Worm (Caenorhabditis elegans): ENCODE measurements around the gene Y47D7A.18.
A peak's percentile ranks its signal among the peaks of the same experiment; 100 is the strongest.

Y47D7A.18 gene

DNA sequence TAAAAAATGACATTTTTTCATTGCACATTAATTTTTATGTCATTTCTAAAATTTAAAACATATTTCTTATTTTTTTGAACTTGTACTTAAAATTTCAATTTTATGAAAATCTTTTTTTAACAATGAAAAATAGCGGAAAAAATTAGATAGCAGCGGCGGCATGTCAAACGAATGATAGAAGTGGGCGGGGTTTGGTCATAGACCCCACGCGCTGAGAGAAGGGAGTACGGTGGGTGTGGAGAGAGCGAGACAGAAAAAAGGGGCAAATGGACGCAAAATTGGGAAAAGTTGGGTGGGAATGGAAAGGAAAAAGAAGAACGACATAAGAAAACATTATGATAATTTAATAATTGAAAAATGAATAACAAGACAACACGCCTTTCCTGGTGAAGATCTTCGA is 28.7 kb downstream of the Y47D7A.18 start:
- TF ChIP-seq hlh-30 (tag; optimal IDR thresholded peaks at IDR 0.05; ENCODE audit: insufficient read depth): no peak
- TF ChIP-seq Y75B8A.6 (GFP tag; IDR thresholded peaks at IDR 0.05): no peak
- TF ChIP-seq D1046.2 (GFP tag; IDR thresholded peaks at IDR 0.05): no peak
- no peak for TF ChIP-seq jun-1 (tag; optimal IDR thresholded peaks at IDR 0.05)
- TF ChIP-seq ztf-11 (tag; optimal IDR thresholded peaks at IDR 0.05): no peak

DNA sequence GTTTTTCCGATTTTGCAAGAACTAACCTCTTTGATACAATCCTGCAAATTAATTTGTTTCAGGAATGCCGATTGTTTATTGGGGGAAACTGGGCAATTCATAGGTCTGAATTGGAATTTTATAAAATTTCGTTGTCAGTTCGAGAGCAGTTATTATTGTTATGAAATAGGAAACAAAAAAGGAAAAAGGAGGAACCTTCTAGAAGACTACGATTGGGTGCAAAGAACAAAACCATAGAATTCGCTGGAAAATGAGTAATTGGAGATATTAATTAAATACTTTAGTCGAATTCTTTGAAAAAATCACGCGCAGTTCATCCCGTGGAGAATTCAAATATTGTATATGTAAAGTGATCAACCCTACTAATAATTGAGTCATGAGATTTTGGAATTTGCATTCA is 29.2 kb downstream of the Y47D7A.18 start, which contains the start of gene F13A2.9:
Gene F13A2.9 (minus strand): TSS at position 101 of the 400 bp plus-strand sequence.
- TF ChIP-seq mdl-1 (tag; optimal IDR thresholded peaks at IDR 0.05): no peak
- no peak for TF ChIP-seq nhr-237 (tag; optimal IDR thresholded peaks at IDR 0.05)
- TF ChIP-seq egl-27 (tag; optimal IDR thresholded peaks at IDR 0.05): no peak
- no peak for TF ChIP-seq dpl-1 (GFP tag; optimal IDR thresholded peaks at IDR 0.05)
- TF ChIP-seq R02D3.7 (tag; optimal IDR thresholded peaks at IDR 0.05): no peak
- TF ChIP-seq arid-1 (GFP tag; conservative IDR thresholded peaks at IDR 0.05): no peak
- no peak for TF ChIP-seq nhr-25 (tag; optimal IDR thresholded peaks at IDR 0.05; ENCODE audit: borderline replicate concordance, insufficient read depth)
- no peak for TF ChIP-seq vab-7 (GFP tag; IDR thresholded peaks at IDR 0.05)
- TF ChIP-seq ama-1 (optimal IDR thresholded peaks at IDR 0.05): no peak
- no peak for TF ChIP-seq nhr-11 (tag; optimal IDR thresholded peaks at IDR 0.05)
- TF ChIP-seq ceh-32 (tag; optimal IDR thresholded peaks at IDR 0.05; ENCODE audit: poor library complexity): no peak
- no peak for TF ChIP-seq hlh-11 (tag; optimal IDR thresholded peaks at IDR 0.05)
- no peak for TF ChIP-seq dmd-8 (GFP tag; IDR thresholded peaks at IDR 0.05)
- TF ChIP-seq T20F7.1 (GFP tag; optimal IDR thresholded peaks at IDR 0.05): no peak

DNA sequence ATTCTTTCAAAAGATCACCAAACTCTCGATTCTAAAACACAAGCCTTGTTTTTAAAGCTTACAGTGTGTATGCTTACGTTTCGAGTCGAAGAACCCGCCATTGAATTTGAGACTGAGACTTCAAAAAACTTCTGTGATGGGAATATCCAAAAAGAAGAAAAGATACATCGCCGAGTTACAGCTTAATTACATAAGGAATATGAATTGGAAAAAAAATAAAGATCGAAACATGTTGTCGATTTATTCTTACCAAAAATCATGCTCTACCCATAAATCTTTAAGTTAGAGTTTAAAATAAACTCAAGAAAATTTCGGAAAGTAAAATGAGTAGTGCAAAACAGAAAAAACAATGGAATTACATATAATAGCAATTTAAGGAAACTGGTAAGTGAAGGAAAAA is 30.4 kb downstream of the Y47D7A.18 start, which contains the start of gene F13A2.10:
Gene F13A2.10 (minus strand): TSS at position 101 of the 400 bp plus-strand sequence.
- no peak for TF ChIP-seq unc-130 (GFP tag; optimal IDR thresholded peaks at IDR 0.05)
- peak; percentile 34 for TF ChIP-seq aha-1 (tag)

DNA sequence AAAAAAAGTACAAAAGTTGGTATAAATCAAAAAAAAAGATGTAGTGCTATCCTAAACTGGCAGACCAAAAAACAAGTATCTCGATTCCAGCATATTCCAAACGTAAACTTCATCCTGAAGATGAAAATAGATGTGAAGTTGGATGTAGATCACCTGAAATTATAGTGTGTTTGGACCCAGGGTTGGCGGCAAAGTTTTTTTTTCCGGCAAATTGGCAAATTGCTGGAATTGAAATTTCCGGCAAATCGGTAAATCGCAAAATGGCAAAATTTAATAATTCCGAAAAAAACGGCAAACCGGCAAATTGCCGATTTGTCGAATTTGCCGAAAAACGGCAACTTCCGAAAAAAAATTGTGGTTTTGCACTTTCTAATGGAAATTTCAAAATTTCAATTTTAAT is 32.1 kb downstream of the Y47D7A.18 start, which contains the start of gene F13A2.2:
Gene F13A2.2 (minus strand): TSS at position 101 of the 400 bp plus-strand sequence.
- TF ChIP-seq daf-16 (GFP tag; optimal IDR thresholded peaks at IDR 0.05): no peak
- TF ChIP-seq daf-16 (tag; optimal IDR thresholded peaks at IDR 0.05): no peak

DNA sequence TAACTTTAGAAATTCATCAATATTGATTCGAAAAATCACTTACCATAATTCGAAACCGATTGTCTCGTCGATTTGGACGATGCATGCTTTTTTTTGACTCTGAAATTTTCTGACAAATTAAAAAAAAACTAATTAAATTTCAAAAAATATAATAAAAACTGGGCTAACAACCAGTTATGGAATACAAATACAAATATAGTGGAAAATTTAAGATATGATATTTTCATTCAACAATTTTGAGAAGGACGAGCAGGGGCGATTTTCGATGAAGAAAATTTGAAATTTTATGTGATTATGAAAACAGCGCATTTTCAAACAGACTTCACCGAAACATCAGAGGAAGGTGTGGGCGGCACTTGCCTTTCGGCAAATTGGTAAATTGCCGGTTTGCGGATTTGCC is 34.3 kb downstream of the Y47D7A.18 start, which contains the start of gene F13A2.1:
Gene F13A2.1 (minus strand): TSS at position 101 of the 400 bp plus-strand sequence.
- no peak for TF ChIP-seq daf-19 (GFP tag; conservative IDR thresholded peaks at IDR 0.05)
- no peak for TF ChIP-seq madf-9 (GFP tag; conservative IDR thresholded peaks at IDR 0.05)
- TF ChIP-seq nhr-11 (tag; optimal IDR thresholded peaks at IDR 0.05): no peak
- no peak for TF ChIP-seq nhr-48 (tag; optimal IDR thresholded peaks at IDR 0.05)
- no peak for TF ChIP-seq Y75B8A.6 (GFP tag; IDR thresholded peaks at IDR 0.05)
- TF ChIP-seq nhr-10 (tag; optimal IDR thresholded peaks at IDR 0.05): no peak
- TF ChIP-seq zfp-2 (tag; optimal IDR thresholded peaks at IDR 0.05): no peak
- no peak for TF ChIP-seq F26F4.8 (GFP tag; conservative IDR thresholded peaks at IDR 0.05)
- no peak for TF ChIP-seq nhr-111 (GFP tag; optimal IDR thresholded peaks at IDR 0.05)
- TF ChIP-seq lin-29 (GFP tag; IDR thresholded peaks at IDR 0.05): no peak
- TF ChIP-seq lim-7 (GFP tag; IDR thresholded peaks at IDR 0.05): no peak
- no peak for TF ChIP-seq mxl-3 (GFP tag; optimal IDR thresholded peaks at IDR 0.05)
- no peak for TF ChIP-seq attf-4 (tag; optimal IDR thresholded peaks at IDR 0.05)
- TF ChIP-seq pqm-1 (tag; optimal IDR thresholded peaks at IDR 0.05): no peak
- no peak for TF ChIP-seq jun-1 (tag; optimal IDR thresholded peaks at IDR 0.05)
- no peak for TF ChIP-seq lin-38 (GFP tag; IDR thresholded peaks at IDR 0.05)
- TF ChIP-seq hif-1 (tag; optimal IDR thresholded peaks at IDR 0.05): no peak
- TF ChIP-seq spr-1 (tag; optimal IDR thresholded peaks at IDR 0.05): no peak
- TF ChIP-seq lir-3 (tag; optimal IDR thresholded peaks at IDR 0.05): no peak
